Fruit fly (Drosophila melanogaster): ENCODE data around the gene CG4880.

CG4880 gene

DNA sequence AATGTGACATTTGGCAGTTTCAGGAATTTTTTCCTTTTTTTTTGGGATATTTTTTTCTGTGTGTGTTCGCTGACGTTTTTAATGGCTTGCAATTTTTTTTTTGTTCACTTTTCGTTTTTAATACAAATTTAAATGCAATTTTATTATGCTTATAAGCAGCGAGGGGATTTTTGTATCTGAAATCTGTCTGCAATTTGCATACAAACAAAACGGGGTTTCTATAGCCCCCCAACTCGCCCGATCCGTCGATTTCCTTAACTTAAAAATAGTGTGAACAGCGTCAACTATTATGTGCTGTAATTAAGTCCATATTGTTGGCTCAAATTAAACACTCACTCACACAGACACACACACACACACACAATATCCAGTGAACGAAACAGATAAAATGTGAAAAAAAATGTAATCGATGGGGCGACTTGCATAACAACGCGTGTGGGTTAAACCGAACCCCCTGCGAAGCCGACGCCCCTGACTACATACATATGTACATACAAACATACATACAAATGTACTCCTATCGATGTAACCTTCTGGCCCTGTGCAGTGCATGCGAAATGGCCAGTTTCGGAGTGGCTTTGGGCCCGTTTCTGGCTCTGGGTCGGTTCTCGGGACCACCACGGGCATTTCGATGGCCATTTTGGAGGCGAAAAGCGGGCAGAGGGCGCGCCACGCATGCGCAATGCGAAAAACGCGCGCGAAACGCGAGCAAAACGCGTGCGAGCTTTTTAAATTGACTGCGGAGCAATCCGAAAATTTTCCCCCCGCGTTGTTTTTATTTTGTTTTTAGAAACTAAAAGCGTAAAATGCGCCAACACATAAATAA lies 45.6 kb downstream of the CG4880 start:
- TF ChIP-seq Dfd (GFP tag; optimal IDR thresholded peaks at IDR 0.05) (no peak), rgr (GFP tag; optimal IDR thresholded peaks at IDR 0.05) (peak; percentile 1), foxo (GFP tag; optimal IDR thresholded peaks at IDR 0.05) (peak in 1 of 2 experiments; percentile 33), fru (GFP tag; optimal IDR thresholded peaks at IDR 0.05) (peak; percentile 12), sv (GFP tag; optimal IDR thresholded peaks at IDR 0.05) (no peak), Rel (GFP tag; optimal IDR thresholded peaks at IDR 0.05) (no peak), Rel (tag; optimal IDR thresholded peaks at IDR 0.05) (peak; percentile 90), Sp1 (GFP tag; optimal IDR thresholded peaks at IDR 0.05) (no peak), Myc (optimal IDR thresholded peaks at IDR 0.05) (peak; percentile 33), HLH106 (tag; optimal IDR thresholded peaks at IDR 0.05) (peak; percentile 26), CG9705 (GFP tag; optimal IDR thresholded peaks at IDR 0.05) (peak; percentile 14), h (GFP tag; optimal IDR thresholded peaks at IDR 0.05) (peak; percentile 35), dl (GFP tag; optimal IDR thresholded peaks at IDR 0.05; ENCODE audit: insufficient read depth in 1 of 2, partially characterized antibody in 2 of 2) (no peak)

DNA sequence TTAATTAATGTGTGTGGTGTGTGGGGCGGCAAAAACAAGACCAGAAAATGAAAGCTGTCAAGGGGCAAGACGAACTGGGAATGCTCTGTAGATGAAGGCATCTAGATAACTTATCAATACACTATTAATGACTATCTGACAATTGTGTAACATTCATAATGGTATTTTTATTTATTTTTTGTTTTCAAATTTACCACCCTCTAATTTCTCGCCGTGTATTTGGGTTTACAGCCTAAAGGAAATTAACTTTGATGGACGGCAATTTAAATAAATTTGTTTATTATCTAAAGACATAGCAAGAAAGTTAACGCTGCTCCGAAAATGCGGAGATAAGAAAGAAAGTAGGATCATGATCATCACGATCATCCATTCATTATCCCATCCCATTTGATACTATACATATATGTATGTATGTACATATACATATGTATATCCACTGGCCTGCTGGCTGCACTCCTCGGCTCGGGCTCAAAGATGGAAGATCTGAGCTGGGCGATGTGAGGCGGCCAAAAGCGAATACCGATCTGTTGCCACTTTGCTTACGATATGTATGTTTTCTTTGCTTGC lies 46.3 kb downstream of the CG4880 start:
- TF ChIP-seq dsf (GFP tag; optimal IDR thresholded peaks at IDR 0.05; ENCODE audit: borderline replicate concordance) (no peak), usp (GFP tag; optimal IDR thresholded peaks at IDR 0.05) (no peak), Mio (GFP tag; optimal IDR thresholded peaks at IDR 0.05) (no peak), Dfd (GFP tag; optimal IDR thresholded peaks at IDR 0.05) (no peak), Sp1 (GFP tag; optimal IDR thresholded peaks at IDR 0.05) (no peak), fru (GFP tag; optimal IDR thresholded peaks at IDR 0.05) (no peak), CrebA (GFP tag; optimal IDR thresholded peaks at IDR 0.05; ENCODE audit: borderline replicate concordance) (no peak), dmrt93B (GFP tag; optimal IDR thresholded peaks at IDR 0.05) (no peak), Myc (optimal IDR thresholded peaks at IDR 0.05) (no peak), sage (GFP tag; optimal IDR thresholded peaks at IDR 0.05) (no peak), OdsH (GFP tag; optimal IDR thresholded peaks at IDR 0.05) (no peak), CG32264 (GFP tag; optimal IDR thresholded peaks at IDR 0.05) (no peak), foxo (GFP tag; optimal IDR thresholded peaks at IDR 0.05) (no peak), HLH106 (tag; optimal IDR thresholded peaks at IDR 0.05) (no peak), dl (GFP tag; optimal IDR thresholded peaks at IDR 0.05; ENCODE audit: insufficient read depth in 1 of 2, partially characterized antibody in 2 of 2) (no peak), CG9705 (GFP tag; optimal IDR thresholded peaks at IDR 0.05) (no peak), h (GFP tag; optimal IDR thresholded peaks at IDR 0.05) (no peak), Dif (GFP tag; optimal IDR thresholded peaks at IDR 0.05; ENCODE audit: partially characterized antibody) (no peak)

DNA sequence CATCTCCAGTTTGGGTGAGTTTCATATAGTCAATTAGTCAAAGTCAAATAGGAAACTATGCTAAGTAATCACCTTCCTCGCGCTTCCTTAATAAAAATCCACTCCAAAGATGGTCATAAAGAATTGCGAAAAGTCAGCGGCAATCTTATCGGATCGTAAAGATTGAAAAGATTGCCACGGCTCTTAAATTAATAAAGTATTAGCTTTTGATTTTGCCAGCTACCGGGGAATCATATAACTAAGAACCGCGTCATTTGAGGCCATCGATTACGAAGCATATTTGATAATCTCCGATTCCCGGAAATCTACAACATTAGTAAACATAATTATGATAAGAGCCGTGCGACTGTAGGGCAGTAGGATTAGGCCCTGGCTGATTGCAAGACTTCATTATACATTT lies 47.8 kb downstream of the CG4880 start:
- TF ChIP-seq CrebA (GFP tag; optimal IDR thresholded peaks at IDR 0.05; ENCODE audit: borderline replicate concordance) (no peak), Rel (GFP tag; optimal IDR thresholded peaks at IDR 0.05) (no peak), Rel (tag; optimal IDR thresholded peaks at IDR 0.05) (no peak), Dif (GFP tag; optimal IDR thresholded peaks at IDR 0.05; ENCODE audit: partially characterized antibody) (no peak), Sp1 (GFP tag; optimal IDR thresholded peaks at IDR 0.05) (no peak), Hnf4 (GFP tag; optimal IDR thresholded peaks at IDR 0.05) (no peak), dsf (GFP tag; optimal IDR thresholded peaks at IDR 0.05; ENCODE audit: borderline replicate concordance) (no peak)

DNA sequence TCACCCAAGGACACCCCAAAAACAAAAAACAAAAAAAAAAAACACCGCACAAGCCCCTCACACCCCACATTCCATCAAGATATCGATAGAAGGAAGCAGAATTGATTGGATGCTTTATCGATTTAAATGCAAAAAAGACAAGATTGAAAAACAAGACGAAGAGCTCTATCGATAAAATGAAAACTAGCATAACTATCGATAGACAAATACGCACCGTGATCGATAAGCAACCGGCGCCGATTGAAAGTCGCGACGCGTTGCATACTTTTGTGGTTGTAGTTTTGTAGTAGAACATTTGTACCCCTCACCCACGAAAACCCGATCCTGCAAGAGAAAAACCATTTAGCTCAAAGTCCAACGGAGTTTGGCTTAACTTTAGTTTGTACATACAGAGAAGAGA lies 50.1 kb downstream of the CG4880 start:
- TF ChIP-seq Abd-B (GFP tag; optimal IDR thresholded peaks at IDR 0.05), result no peak
- no peak for TF ChIP-seq CrebA (GFP tag; optimal IDR thresholded peaks at IDR 0.05; ENCODE audit: borderline replicate concordance)
- TF ChIP-seq CG9705 (GFP tag; optimal IDR thresholded peaks at IDR 0.05), result no peak
- no peak for TF ChIP-seq N (GFP tag; optimal IDR thresholded peaks at IDR 0.05)
- no peak for TF ChIP-seq GATAd (GFP tag; optimal IDR thresholded peaks at IDR 0.05)
- no peak for TF ChIP-seq Jra (GFP tag; optimal IDR thresholded peaks at IDR 0.05)
- no peak for TF ChIP-seq h (GFP tag; optimal IDR thresholded peaks at IDR 0.05)
- TF ChIP-seq brk (GFP tag; optimal IDR thresholded peaks at IDR 0.05), result no peak
- no peak for TF ChIP-seq usp (GFP tag; optimal IDR thresholded peaks at IDR 0.05)
- TF ChIP-seq pan (optimal IDR thresholded peaks at IDR 0.05), result no peak
- no peak for TF ChIP-seq fru (GFP tag; optimal IDR thresholded peaks at IDR 0.05)
- no peak for TF ChIP-seq sv (GFP tag; optimal IDR thresholded peaks at IDR 0.05)
- no peak for TF ChIP-seq Dfd (GFP tag; optimal IDR thresholded peaks at IDR 0.05)
- TF ChIP-seq Rel (GFP tag; optimal IDR thresholded peaks at IDR 0.05), result no peak
- TF ChIP-seq Rel (tag; optimal IDR thresholded peaks at IDR 0.05), result no peak
- no peak for TF ChIP-seq Hr78 (GFP tag; optimal IDR thresholded peaks at IDR 0.05)
- no peak for TF ChIP-seq br (GFP tag; optimal IDR thresholded peaks at IDR 0.05)

Measured in whole organism, wandering third instar larva.